Fruit fly (Drosophila melanogaster) whole organism, larva: ENCODE measurements around the gene CG6733.

Experiments used
- noc ChIP-seq: fragments of 200-800 bp; sonication (Bioruptor generic); optimal IDR thresholded peaks from 3 replicates; lab custom pipeline; 2019; ENCODE audit warnings: missing biosample characterization, mild to moderate bottlenecking, missing genetic modification characterization, moderate library complexity

The CG6733 gene

DNA sequence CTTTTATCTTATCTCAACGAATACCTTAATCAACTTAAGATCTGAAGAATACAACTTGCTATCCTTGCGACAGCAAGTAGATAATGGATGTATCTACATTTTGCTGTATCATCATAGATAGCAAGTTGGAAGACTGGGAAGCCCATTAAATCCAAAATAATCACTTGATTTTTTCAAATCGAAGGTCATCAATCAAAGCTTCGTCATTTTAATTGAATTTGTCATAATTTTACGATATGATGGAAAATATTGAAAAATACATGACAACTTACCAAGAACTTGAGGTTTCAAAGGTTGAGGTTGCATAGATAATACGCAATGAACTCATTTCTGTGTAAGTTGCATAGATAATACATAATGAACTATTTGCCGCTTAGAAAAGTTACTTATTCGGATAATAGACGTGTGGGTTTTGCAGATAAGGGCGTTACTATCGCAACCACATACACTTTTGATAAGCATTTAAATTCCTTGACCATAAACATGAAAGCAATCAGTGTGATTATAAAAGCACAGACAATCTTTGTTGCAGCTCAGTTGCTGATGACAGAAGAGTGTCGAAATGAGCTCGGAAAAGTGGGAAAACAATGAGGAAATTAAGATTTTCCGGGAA lies at the start of gene CG6733:
CG6733 (plus strand) TSS at position 532 of the 613 bp plus-strand sequence.
- TF ChIP-seq noc, result peak; percentile 32

- TF ChIP-seq noc, result no peak
These were observed 49.3 kb upstream of the CG6733 start, which contains the start of gene CG17121 for dm6 chr3R:23048089-23048689. Gene CG17121, minus strand, starts transcription at chr3R:23048214.

DNA sequence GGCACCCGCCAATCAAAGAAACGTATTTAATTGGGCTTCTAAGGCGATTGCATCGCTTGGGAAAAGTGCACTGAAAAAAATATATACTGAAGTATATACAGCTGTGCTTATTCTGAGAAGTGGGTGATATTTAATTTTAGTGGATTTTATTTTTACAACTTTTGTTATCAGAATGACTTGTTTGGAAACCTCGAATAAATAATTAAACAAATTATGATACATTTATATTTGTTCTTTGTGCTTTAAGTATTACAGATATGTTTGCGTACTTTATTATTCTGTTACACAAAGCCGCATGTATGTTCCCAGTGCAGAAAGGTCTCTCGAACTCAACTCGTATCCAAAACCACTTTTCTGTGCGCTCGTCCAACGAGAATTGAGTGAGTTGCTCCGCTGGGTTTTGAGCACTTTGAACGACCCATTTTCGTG lies 48.8 kb upstream of the CG6733 start:
- peak; percentile 43 for TF ChIP-seq noc

- no peak for TF ChIP-seq noc
These were observed 45.8 kb upstream of the CG6733 start, which contains the start of gene Gr94a for dm6 chr3R:23051639-23052125. Gene Gr94a, plus strand, starts transcription at chr3R:23051689.

DNA sequence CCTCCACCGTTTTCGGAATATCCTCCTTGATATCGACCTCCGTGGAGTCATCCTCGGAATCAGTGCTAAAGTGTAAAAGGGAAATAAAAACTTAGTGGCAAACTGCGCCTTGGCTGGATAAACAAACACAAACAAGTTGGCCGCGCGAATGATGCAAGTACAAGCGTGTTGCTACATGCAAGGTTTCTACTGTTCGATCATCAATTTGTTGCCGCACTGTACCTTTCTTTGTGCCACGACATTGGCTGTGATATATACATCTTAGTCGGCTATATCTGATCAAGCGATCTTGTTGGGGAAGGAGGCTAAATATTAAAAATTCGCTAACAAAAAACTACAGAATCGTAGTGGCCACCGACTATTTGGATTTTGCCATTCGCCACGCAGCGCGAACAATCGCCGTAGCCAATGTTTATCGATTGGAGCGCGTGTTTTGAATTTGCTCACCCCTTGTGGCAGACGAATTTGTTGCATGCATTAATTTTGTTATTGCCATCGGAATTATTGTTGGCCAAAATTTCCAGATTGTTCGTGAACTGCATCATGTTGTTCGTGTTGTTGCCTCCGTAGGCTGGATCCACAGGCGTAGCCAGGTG lies 44.3 kb upstream of the CG6733 start:
- no peak for TF ChIP-seq noc

dm6 chr3R:23053936-23054335 lies 43.6 kb upstream of the CG6733 start, which contains the start of gene p53:
Gene p53, minus strand, starts transcription at chr3R:23054082.
- no peak for TF ChIP-seq noc

dm6 chr3R:23056113-23056512 lies 41.4 kb upstream of the CG6733 start:
- no peak for TF ChIP-seq noc

- no peak for TF ChIP-seq noc
These were observed 40.8 kb upstream of the CG6733 start for dm6 chr3R:23056753-23057152.

dm6 chr3R:23057390-23057789 lies 40.1 kb upstream of the CG6733 start:
- no peak for TF ChIP-seq noc

DNA sequence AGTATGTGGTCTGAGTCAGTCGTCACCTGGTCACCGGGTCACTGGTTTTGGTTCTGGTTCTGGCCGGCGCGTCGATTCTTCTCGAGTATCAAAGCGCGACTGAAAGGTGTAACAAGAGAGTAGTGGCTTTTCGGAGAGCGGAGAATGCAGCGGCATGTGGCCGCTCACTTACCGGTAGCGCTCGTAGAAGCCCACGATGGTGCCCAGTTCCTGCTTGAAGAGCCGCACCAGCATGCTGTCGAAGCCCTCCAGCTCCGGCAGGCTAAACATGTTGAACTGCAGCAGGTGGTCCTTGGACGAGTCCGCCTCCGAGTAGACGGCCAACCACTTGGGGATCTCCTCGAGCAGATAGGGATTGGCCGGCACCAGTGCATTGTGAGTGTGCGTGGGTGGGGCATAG lies 38.7 kb upstream of the CG6733 start, which contains the start of gene Ctns:
Ctns (minus strand) TSS at position 101 of the 400 bp plus-strand sequence.
- no peak for TF ChIP-seq noc

dm6 chr3R:23060166-23060565 lies 37.4 kb upstream of the CG6733 start:
- TF ChIP-seq noc, result no peak

DNA sequence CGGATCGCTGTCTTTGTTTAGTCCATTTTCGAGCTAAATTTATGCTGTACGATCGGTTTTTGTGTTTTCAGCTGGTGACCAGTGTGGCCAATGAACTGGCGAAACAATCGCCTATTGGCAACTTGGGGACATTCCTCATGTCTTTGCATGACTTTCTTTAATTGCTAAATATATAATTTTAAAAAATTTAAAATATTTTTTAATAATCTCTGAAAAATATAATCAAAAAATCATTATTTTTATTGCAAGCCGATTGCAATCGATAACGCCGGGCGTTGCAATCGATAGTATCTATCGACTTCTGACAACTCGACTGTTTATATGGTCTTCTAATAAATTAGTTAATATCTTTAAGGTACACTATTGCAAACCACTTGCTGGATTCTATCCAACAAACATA lies 36.3 kb upstream of the CG6733 start, which contains the start of the genes sav and Ublcp1:
sav (minus strand) TSS at position 96 of the 400 bp plus-strand sequence.
Ublcp1 (plus strand) TSS at position 285 of the 400 bp plus-strand sequence.
- peak; percentile 20 for TF ChIP-seq noc

DNA sequence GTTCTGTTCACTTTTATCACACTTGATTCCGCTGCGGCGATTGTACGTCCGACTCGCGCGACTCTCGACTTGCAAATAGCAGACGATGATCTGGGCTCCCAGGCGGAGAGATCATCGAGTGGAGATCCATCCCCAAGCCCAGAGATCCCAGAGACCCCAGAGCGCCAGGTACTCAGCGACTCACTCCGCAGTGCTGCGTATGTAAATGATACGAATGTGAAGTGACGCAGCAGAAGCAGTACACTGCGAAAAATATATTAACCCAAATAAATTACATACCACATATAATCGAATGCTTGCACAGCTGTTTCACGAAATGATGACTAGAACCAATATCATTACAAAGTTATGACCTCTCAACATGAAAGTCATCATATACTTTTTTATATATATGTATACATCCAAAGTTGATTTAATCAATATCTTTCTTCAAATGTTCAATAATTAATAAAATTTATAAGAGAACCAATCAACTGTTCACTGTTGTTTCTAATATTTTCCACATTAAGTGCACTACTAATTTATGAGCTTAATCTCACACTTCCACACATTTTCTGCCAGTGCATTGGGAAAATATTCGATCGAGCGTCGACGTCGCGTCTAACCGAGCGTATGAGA lies 30.2 kb upstream of the CG6733 start, which contains the start of gene CG17111:
CG17111 (minus strand) TSS at position 51 of the 618 bp plus-strand sequence.
- TF ChIP-seq noc, result no peak

DNA sequence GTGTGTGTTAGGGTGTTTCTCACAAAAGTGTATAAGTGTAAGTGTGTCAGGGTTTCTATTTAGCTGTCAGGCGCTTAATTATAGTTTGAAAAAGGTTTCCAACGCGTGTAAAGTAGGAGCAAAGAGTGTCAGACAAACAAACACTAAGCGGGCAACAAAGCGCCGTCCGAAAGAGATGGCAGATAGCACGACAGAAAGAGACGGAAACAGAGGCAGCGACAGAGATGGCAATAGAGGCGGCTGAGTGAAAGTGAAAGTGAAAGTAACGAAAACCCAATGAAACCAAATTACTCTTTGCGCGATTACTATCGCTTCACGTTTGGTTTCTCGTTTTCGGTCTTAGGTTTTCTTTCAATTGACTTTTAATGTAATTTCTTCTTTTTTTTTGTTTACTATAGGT lies 23.0 kb upstream of the CG6733 start:
- no peak for TF ChIP-seq noc

DNA sequence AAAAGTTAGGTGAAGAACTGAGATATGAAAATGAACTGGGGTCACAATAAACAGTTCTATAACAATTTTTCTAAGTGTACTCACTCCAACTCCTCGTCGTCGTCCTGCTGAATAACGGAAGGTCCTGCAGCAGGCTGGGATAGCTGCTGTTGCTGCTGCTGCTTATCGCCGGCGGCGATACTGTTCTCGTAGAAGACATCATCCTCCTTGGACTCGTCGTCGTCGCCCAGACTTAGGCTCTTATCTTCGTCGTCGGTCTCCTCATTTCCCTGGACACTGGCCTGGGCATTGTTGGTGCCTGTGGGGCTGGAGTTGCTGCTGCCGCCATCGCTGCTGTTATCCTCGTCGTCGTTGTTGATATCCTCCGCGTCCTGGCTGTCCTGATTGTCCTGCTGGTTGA lies 16.3 kb upstream of the CG6733 start:
- no peak for TF ChIP-seq noc

DNA sequence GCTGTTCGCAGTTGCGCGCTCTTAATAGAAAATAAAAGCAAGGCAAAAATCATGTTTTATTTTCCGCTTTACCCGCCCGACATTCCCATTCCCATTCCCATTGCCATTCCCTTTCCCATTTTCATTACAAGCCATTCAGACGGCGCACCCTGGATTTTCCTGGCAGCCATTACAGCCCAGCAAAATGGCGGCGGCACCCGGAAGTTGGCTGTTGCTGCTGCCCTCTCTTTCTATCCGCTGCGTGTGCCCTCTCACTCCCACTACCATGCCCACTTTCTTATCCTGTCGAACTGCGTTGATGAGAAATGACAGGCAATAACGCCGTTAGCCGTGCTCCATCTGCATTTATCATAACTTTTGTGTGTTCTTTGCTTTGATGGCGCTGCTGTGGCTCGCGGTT lies 9.3 kb upstream of the CG6733 start:
- no peak for TF ChIP-seq noc
